Fruit fly (Drosophila melanogaster): ENCODE results near the gene Ipk2.

dm6 chr2L:604060-604459 lies 30.0 kb upstream of the Ipk2 start:
- TF ChIP-seq CG1620 (GFP tag; optimal IDR thresholded peaks at IDR 0.05) (no peak), tj (GFP tag; optimal IDR thresholded peaks at IDR 0.05) (no peak), CG12768 (GFP tag; optimal IDR thresholded peaks at IDR 0.05) (no peak), CG5204 (GFP tag; optimal IDR thresholded peaks at IDR 0.05) (no peak), Clk (GFP tag; optimal IDR thresholded peaks at IDR 0.05) (no peak)
